Worm (Caenorhabditis elegans): Measurements from ENCODE around the gene hum-8.

hum-8 gene

DNA sequence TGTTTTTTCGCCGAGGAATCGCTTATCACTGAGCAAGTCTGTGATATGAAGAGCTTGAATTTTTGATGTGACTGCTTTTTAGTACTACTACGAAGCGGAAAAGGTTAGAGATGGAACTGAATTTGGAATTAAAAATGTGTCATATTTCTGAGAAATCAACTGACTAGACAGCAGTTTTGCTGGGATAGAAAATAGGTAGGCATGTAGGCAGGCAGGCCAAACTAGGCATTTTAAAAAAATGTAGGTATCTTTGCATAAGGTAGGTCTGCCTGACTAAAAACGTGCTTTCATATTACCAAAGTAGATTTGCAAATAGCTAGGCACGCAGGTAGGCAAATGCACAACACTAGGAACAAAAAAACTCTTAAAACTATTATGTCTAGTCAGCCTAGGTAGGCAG lies 26.2 kb upstream of the hum-8 start:
- TF ChIP-seq M03D4.4 (tag; optimal IDR thresholded peaks at IDR 0.05): no peak
- no peak for TF ChIP-seq hlh-1 (tag; optimal IDR thresholded peaks at IDR 0.05)
- TF ChIP-seq unc-120 (tag; optimal IDR thresholded peaks at IDR 0.05; ENCODE audit: poor library complexity, severe bottlenecking): no peak
- no peak for TF ChIP-seq zip-8 (tag; optimal IDR thresholded peaks at IDR 0.05)
- TF ChIP-seq unc-62 (GFP tag; optimal IDR thresholded peaks at IDR 0.05): no peak
- no peak for TF ChIP-seq nhr-237 (tag; optimal IDR thresholded peaks at IDR 0.05)
- no peak for TF ChIP-seq lsy-2 (tag; optimal IDR thresholded peaks at IDR 0.05)
- TF ChIP-seq lin-32 (GFP tag; optimal IDR thresholded peaks at IDR 0.05): no peak
- TF ChIP-seq cnd-1 (tag; optimal IDR thresholded peaks at IDR 0.05): no peak

DNA sequence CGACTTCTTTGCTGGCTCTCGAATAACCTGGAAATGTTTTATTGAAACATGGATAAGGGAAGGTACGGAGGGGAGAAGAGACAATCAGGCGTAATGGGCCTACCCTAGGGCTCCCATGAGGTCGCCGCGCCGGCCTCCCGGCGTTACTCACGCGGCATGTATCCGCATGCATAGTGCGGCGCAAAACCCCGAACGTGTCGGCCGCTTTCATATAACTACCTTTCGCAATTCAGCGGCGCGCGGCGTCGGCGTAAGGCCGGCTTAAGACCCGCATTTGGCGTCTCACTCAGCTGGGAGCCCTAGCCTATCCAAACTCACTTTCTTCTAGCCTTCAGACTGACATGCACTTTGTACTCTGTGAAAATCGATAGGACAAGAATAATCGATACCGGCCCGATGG lies 21.7 kb upstream of the hum-8 start:
- TF ChIP-seq ztf-11 (tag; optimal IDR thresholded peaks at IDR 0.05) (no peak), snpc-4 (tag; optimal IDR thresholded peaks at IDR 0.05) (no peak), lin-13 (tag; optimal IDR thresholded peaks at IDR 0.05) (no peak), mls-2 (tag; optimal IDR thresholded peaks at IDR 0.05) (no peak), unc-39 (tag; optimal IDR thresholded peaks at IDR 0.05) (no peak), pha-4 (tag; optimal IDR thresholded peaks at IDR 0.05) (no peak), mep-1 (tag; optimal IDR thresholded peaks at IDR 0.05) (no peak), nhr-28 (tag; optimal IDR thresholded peaks at IDR 0.05) (no peak), lin-32 (GFP tag; optimal IDR thresholded peaks at IDR 0.05) (no peak), ces-1 (GFP tag; optimal IDR thresholded peaks at IDR 0.05) (no peak), elt-3 (tag; optimal IDR thresholded peaks at IDR 0.05) (no peak), lsy-2 (tag; optimal IDR thresholded peaks at IDR 0.05) (no peak), cnd-1 (tag; optimal IDR thresholded peaks at IDR 0.05) (no peak), drap-1 (GFP tag; optimal IDR thresholded peaks at IDR 0.05) (no peak)

DNA sequence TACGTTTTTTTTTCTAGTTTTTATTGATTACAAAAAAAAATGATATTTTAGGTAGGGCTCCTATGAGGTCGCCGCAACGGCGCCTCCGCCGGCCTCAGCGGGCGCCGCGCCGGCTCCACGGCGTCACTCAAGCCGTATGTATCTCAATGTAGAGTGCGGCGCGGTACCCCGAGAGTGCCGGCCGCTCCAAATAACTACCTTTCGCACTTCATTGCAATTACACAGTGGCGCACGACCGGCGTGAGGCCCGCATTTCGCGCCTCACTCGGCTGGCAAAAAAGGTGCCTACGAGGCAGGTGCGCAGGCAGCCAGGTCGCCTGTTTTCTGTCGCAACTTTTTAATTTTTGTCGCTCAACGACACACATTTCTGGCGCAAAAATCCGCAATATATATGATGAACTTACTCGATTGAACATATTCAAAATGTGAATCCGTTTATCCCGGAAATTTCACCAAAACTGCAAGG lies 20.3 kb upstream of the hum-8 start, which contains the start of gene M04G7.2:
TSS of gene M04G7.2 (minus strand) at position 416 of the 466 bp plus-strand sequence.
- TF ChIP-seq flh-1 (GFP tag; optimal IDR thresholded peaks at IDR 0.05) (no peak), M03D4.4 (tag; optimal IDR thresholded peaks at IDR 0.05) (no peak), ces-1 (GFP tag; optimal IDR thresholded peaks at IDR 0.05) (no peak), ceh-83 (GFP tag; optimal IDR thresholded peaks at IDR 0.05) (no peak), zip-8 (tag; optimal IDR thresholded peaks at IDR 0.05) (no peak), lin-13 (tag; optimal IDR thresholded peaks at IDR 0.05) (no peak), mls-2 (tag; optimal IDR thresholded peaks at IDR 0.05) (no peak), bed-3 (GFP tag; optimal IDR thresholded peaks at IDR 0.05) (no peak), cnd-1 (tag; optimal IDR thresholded peaks at IDR 0.05) (no peak), unc-62 (GFP tag; optimal IDR thresholded peaks at IDR 0.05) (no peak), ceh-43 (GFP tag; optimal IDR thresholded peaks at IDR 0.05) (no peak), ceh-39 (tag; optimal IDR thresholded peaks at IDR 0.05) (no peak), nhr-2 (tag; optimal IDR thresholded peaks at IDR 0.05) (no peak), elt-3 (tag; optimal IDR thresholded peaks at IDR 0.05) (no peak), unc-39 (tag; optimal IDR thresholded peaks at IDR 0.05) (no peak), unc-120 (tag; optimal IDR thresholded peaks at IDR 0.05; ENCODE audit: poor library complexity, severe bottlenecking) (no peak), snpc-4 (tag; optimal IDR thresholded peaks at IDR 0.05) (no peak)

DNA sequence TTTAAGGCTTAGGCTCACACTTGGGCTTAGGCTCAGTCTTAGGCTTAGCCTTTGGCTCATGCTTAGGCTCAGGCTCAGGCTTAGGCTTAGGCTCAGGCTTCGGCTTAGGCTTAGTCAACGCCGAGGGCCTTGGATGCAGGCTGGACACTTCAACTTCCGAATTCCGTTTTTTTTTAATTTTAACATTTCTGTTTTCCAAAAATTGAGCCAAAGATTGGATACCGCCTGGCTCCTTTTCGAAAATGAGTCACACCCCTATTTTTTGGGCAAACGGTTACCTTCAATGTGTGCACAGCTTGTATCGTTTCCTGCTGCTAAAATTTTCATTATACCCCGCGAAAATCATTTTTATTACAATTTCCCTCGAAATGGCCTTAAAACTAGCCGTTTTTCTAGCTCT lies 15.1 kb upstream of the hum-8 start, which contains the start of gene M04G7.1:
TSS of gene M04G7.1 (plus strand) at position 301 of the 400 bp plus-strand sequence.
- TF ChIP-seq mep-1 (tag; optimal IDR thresholded peaks at IDR 0.05) (no peak), nhr-28 (tag; optimal IDR thresholded peaks at IDR 0.05) (no peak), hlh-1 (tag; optimal IDR thresholded peaks at IDR 0.05) (no peak), nhr-76 (tag; optimal IDR thresholded peaks at IDR 0.05) (no peak), nhr-12 (tag; optimal IDR thresholded peaks at IDR 0.05) (no peak)

DNA sequence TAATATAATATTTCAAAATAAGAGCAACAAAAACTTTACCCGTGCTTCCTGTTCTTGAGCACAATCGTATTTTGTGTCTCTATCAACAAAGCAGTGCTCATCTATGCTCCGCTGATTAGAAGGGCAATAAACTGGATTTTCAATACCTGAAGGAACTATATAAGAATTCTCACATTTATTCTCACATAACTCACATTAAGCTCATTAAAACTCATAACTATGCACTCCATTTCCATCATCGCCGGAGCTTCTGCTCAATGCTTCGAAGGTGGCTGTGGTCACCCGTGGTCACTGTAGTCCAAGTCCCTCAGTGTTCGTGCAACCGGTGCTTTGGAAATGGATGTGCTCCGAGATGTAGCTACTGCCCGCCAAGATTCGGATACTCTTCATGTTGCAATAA lies 14.5 kb upstream of the hum-8 start, which contains the start of the genes Y66H1A.8 and M04G7.5:
TSS of gene Y66H1A.8 (minus strand) at position 101 of the 400 bp plus-strand sequence.
TSS of gene M04G7.5 (plus strand) at position 258 of the 400 bp plus-strand sequence.
- TF ChIP-seq nhr-237 (tag; optimal IDR thresholded peaks at IDR 0.05) (no peak), unc-120 (tag; optimal IDR thresholded peaks at IDR 0.05; ENCODE audit: poor library complexity, severe bottlenecking) (no peak), hlh-1 (tag; optimal IDR thresholded peaks at IDR 0.05) (no peak), ztf-11 (tag; optimal IDR thresholded peaks at IDR 0.05) (no peak), cnd-1 (tag; optimal IDR thresholded peaks at IDR 0.05) (no peak), tbx-8 (GFP tag; optimal IDR thresholded peaks at IDR 0.05) (no peak), mep-1 (tag; optimal IDR thresholded peaks at IDR 0.05) (no peak), mab-5 (tag; optimal IDR thresholded peaks at IDR 0.05) (no peak), nhr-28 (tag; optimal IDR thresholded peaks at IDR 0.05) (no peak), nhr-12 (tag; optimal IDR thresholded peaks at IDR 0.05) (no peak), ceh-83 (GFP tag; optimal IDR thresholded peaks at IDR 0.05) (no peak), elt-3 (tag; optimal IDR thresholded peaks at IDR 0.05) (no peak), lin-13 (tag; optimal IDR thresholded peaks at IDR 0.05) (no peak), drap-1 (GFP tag; optimal IDR thresholded peaks at IDR 0.05) (no peak), ceh-43 (GFP tag; optimal IDR thresholded peaks at IDR 0.05) (no peak), bed-3 (GFP tag; optimal IDR thresholded peaks at IDR 0.05) (no peak), ham-2 (GFP tag; optimal IDR thresholded peaks at IDR 0.05) (no peak), ces-1 (GFP tag; optimal IDR thresholded peaks at IDR 0.05) (no peak), nhr-76 (tag; optimal IDR thresholded peaks at IDR 0.05) (no peak)
